Worm (Caenorhabditis elegans): ENCODE data around the gene F08G12.11.

F08G12.11 gene

ce11 chrX:11339375-11339924, 24.1 kb upstream of the F08G12.11 start, which contains the start of gene aco-1:
TSS of gene aco-1 (plus strand) at chrX:11339874.
- TF ChIP-seq ztf-29 (GFP tag; IDR thresholded peaks at IDR 0.05) (no peak), tab-1 (GFP tag; IDR thresholded peaks at IDR 0.05) (no peak), T22C8.4 (GFP tag; IDR thresholded peaks at IDR 0.05) (no peak), cog-1 (tag; optimal IDR thresholded peaks at IDR 0.05) (no peak), flt-1 (GFP tag; IDR thresholded peaks at IDR 0.05) (no peak)

ce11 chrX:11337783-11338182, 22.4 kb upstream of the F08G12.11 start, which contains the start of gene gcy-9:
TSS of gene gcy-9 (minus strand) at chrX:11337883.
- TF ChIP-seq cog-1 (tag; optimal IDR thresholded peaks at IDR 0.05) (no peak), med-1 (GFP tag; optimal IDR thresholded peaks at IDR 0.05; ENCODE audit: insufficient read depth) (no peak), ztf-23 (GFP tag; IDR thresholded peaks at IDR 0.05) (no peak), ref-1 (GFP tag; conservative IDR thresholded peaks at IDR 0.05) (no peak), ztf-29 (GFP tag; IDR thresholded peaks at IDR 0.05) (no peak), klf-2 (GFP tag; conservative IDR thresholded peaks at IDR 0.05) (no peak), flt-1 (GFP tag; IDR thresholded peaks at IDR 0.05) (no peak), tab-1 (GFP tag; IDR thresholded peaks at IDR 0.05) (no peak), T22C8.4 (GFP tag; IDR thresholded peaks at IDR 0.05) (no peak)

ce11 chrX:11337095-11337494, 21.7 kb upstream of the F08G12.11 start:
- TF ChIP-seq tab-1 (GFP tag; IDR thresholded peaks at IDR 0.05), result no peak
- no peak for TF ChIP-seq klf-2 (GFP tag; conservative IDR thresholded peaks at IDR 0.05)
- no peak for TF ChIP-seq flt-1 (GFP tag; IDR thresholded peaks at IDR 0.05)

ce11 chrX:11329424-11329823, 14.1 kb upstream of the F08G12.11 start, which contains the start of gene npr-9:
TSS of gene npr-9 (plus strand) at chrX:11329724.
- TF ChIP-seq klf-2 (GFP tag; conservative IDR thresholded peaks at IDR 0.05), result no peak
- no peak for TF ChIP-seq flt-1 (GFP tag; IDR thresholded peaks at IDR 0.05)
- no peak for TF ChIP-seq T22C8.4 (GFP tag; IDR thresholded peaks at IDR 0.05)
- TF ChIP-seq ztf-29 (GFP tag; IDR thresholded peaks at IDR 0.05), result no peak
- no peak for TF ChIP-seq med-1 (GFP tag; optimal IDR thresholded peaks at IDR 0.05; ENCODE audit: insufficient read depth)
- TF ChIP-seq ref-1 (GFP tag; conservative IDR thresholded peaks at IDR 0.05), result no peak
- no peak for TF ChIP-seq tab-1 (GFP tag; IDR thresholded peaks at IDR 0.05)
- TF ChIP-seq ztf-23 (GFP tag; IDR thresholded peaks at IDR 0.05), result no peak
- no peak for TF ChIP-seq cog-1 (tag; optimal IDR thresholded peaks at IDR 0.05)

- TF ChIP-seq ztf-29 (GFP tag; IDR thresholded peaks at IDR 0.05) (no peak), flt-1 (GFP tag; IDR thresholded peaks at IDR 0.05) (no peak), ztf-23 (GFP tag; IDR thresholded peaks at IDR 0.05) (no peak), cog-1 (tag; optimal IDR thresholded peaks at IDR 0.05) (no peak), ref-1 (GFP tag; conservative IDR thresholded peaks at IDR 0.05) (no peak), tab-1 (GFP tag; IDR thresholded peaks at IDR 0.05) (no peak), T22C8.4 (GFP tag; IDR thresholded peaks at IDR 0.05) (no peak), klf-2 (GFP tag; conservative IDR thresholded peaks at IDR 0.05) (no peak), med-1 (GFP tag; optimal IDR thresholded peaks at IDR 0.05; ENCODE audit: insufficient read depth) (no peak)
These were observed 13.3 kb upstream of the F08G12.11 start for ce11 chrX:11328710-11329109.

ce11 chrX:11326827-11327226, 11.5 kb upstream of the F08G12.11 start, which contains the start of gene ZK455.5:
TSS of gene ZK455.5 (minus strand) at chrX:11326927.
- no peak for TF ChIP-seq flt-1 (GFP tag; IDR thresholded peaks at IDR 0.05)
- no peak for TF ChIP-seq ztf-23 (GFP tag; IDR thresholded peaks at IDR 0.05)
- no peak for TF ChIP-seq ref-1 (GFP tag; conservative IDR thresholded peaks at IDR 0.05)
- TF ChIP-seq klf-2 (GFP tag; conservative IDR thresholded peaks at IDR 0.05), result no peak
- no peak for TF ChIP-seq med-1 (GFP tag; optimal IDR thresholded peaks at IDR 0.05; ENCODE audit: insufficient read depth)
- no peak for TF ChIP-seq T22C8.4 (GFP tag; IDR thresholded peaks at IDR 0.05)
- no peak for TF ChIP-seq cog-1 (tag; optimal IDR thresholded peaks at IDR 0.05)
- TF ChIP-seq ztf-29 (GFP tag; IDR thresholded peaks at IDR 0.05), result no peak
- TF ChIP-seq tab-1 (GFP tag; IDR thresholded peaks at IDR 0.05), result no peak

- TF ChIP-seq cog-1 (tag; optimal IDR thresholded peaks at IDR 0.05), result no peak
These were observed 8.9 kb upstream of the F08G12.11 start, which contains the start of gene asm-2 for ce11 chrX:11324240-11324639. TSS of gene asm-2 (minus strand) at chrX:11324251.

- TF ChIP-seq ref-1 (GFP tag; conservative IDR thresholded peaks at IDR 0.05) (no peak), T22C8.4 (GFP tag; IDR thresholded peaks at IDR 0.05) (no peak), ztf-29 (GFP tag; IDR thresholded peaks at IDR 0.05) (no peak), tab-1 (GFP tag; IDR thresholded peaks at IDR 0.05) (no peak), klf-2 (GFP tag; conservative IDR thresholded peaks at IDR 0.05) (no peak), cog-1 (tag; optimal IDR thresholded peaks at IDR 0.05) (no peak), med-1 (GFP tag; optimal IDR thresholded peaks at IDR 0.05; ENCODE audit: insufficient read depth) (no peak), flt-1 (GFP tag; IDR thresholded peaks at IDR 0.05) (no peak), ztf-23 (GFP tag; IDR thresholded peaks at IDR 0.05) (no peak)
These were observed 7.9 kb upstream of the F08G12.11 start for ce11 chrX:11323225-11323624.

ce11 chrX:11317939-11318338, 2.6 kb upstream of the F08G12.11 start, which contains the start of gene hizr-1:
TSS of gene hizr-1 (plus strand) at chrX:11318278.
- TF ChIP-seq cog-1 (tag; optimal IDR thresholded peaks at IDR 0.05) (no peak), ztf-29 (GFP tag; IDR thresholded peaks at IDR 0.05) (no peak), ref-1 (GFP tag; conservative IDR thresholded peaks at IDR 0.05) (no peak), med-1 (GFP tag; optimal IDR thresholded peaks at IDR 0.05; ENCODE audit: insufficient read depth) (no peak), T22C8.4 (GFP tag; IDR thresholded peaks at IDR 0.05) (no peak), ztf-23 (GFP tag; IDR thresholded peaks at IDR 0.05) (no peak), tab-1 (GFP tag; IDR thresholded peaks at IDR 0.05) (no peak), flt-1 (GFP tag; IDR thresholded peaks at IDR 0.05) (no peak), klf-2 (GFP tag; conservative IDR thresholded peaks at IDR 0.05) (no peak)

ce11 chrX:11316750-11317149, 1.4 kb upstream of the F08G12.11 start, which contains the start of gene nlp-57:
TSS of gene nlp-57 (plus strand) at chrX:11317050.
- TF ChIP-seq T22C8.4 (GFP tag; IDR thresholded peaks at IDR 0.05) (no peak), med-1 (GFP tag; optimal IDR thresholded peaks at IDR 0.05; ENCODE audit: insufficient read depth) (no peak), cog-1 (tag; optimal IDR thresholded peaks at IDR 0.05) (no peak), ref-1 (GFP tag; conservative IDR thresholded peaks at IDR 0.05) (no peak), klf-2 (GFP tag; conservative IDR thresholded peaks at IDR 0.05) (no peak), ztf-29 (GFP tag; IDR thresholded peaks at IDR 0.05) (no peak), ztf-23 (GFP tag; IDR thresholded peaks at IDR 0.05) (no peak), tab-1 (GFP tag; IDR thresholded peaks at IDR 0.05) (no peak), flt-1 (GFP tag; IDR thresholded peaks at IDR 0.05) (no peak)
